Fruit fly (Drosophila melanogaster): ENCODE results near the gene CG14252.

The CG14252 gene

DNA sequence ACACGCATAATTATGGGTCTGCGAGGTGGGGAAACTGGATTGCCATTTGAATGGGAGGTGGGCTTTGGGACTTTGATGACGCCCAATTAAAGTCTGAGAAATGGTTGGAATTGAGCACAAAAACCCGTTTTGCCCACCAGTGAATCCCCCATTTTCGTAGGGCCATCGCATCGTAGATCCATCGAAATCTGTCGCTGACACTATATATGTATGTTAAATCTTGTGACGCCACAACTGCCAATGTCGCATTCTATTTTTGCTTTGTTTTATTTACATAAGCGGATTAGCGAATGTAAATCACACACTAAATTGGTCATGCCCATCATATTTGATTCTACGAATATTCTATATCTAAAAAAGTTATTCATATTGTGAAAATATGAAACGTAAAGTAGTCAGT, 18.9 kb upstream of the CG14252 start:
- no peak for TF ChIP-seq dmrt93B (GFP tag; optimal IDR thresholded peaks at IDR 0.05)
- TF ChIP-seq brk (GFP tag; optimal IDR thresholded peaks at IDR 0.05) = no peak
- no peak for TF ChIP-seq Abd-B (GFP tag; optimal IDR thresholded peaks at IDR 0.05)
- no peak for TF ChIP-seq HLH106 (tag; optimal IDR thresholded peaks at IDR 0.05)
- no peak for TF ChIP-seq Rel (GFP tag; optimal IDR thresholded peaks at IDR 0.05)
- no peak for TF ChIP-seq Rel (tag; optimal IDR thresholded peaks at IDR 0.05)
- no peak for TF ChIP-seq woc (GFP tag; optimal IDR thresholded peaks at IDR 0.05)
- TF ChIP-seq Mio (GFP tag; optimal IDR thresholded peaks at IDR 0.05) = no peak
- no peak for TF ChIP-seq rgr (GFP tag; optimal IDR thresholded peaks at IDR 0.05)
- TF ChIP-seq dsf (GFP tag; optimal IDR thresholded peaks at IDR 0.05; ENCODE audit: borderline replicate concordance) = no peak
- no peak for TF ChIP-seq fru (GFP tag; optimal IDR thresholded peaks at IDR 0.05)
- no peak for TF ChIP-seq psq (GFP tag; optimal IDR thresholded peaks at IDR 0.05)
- no peak for TF ChIP-seq tai (GFP tag; optimal IDR thresholded peaks at IDR 0.05)

DNA sequence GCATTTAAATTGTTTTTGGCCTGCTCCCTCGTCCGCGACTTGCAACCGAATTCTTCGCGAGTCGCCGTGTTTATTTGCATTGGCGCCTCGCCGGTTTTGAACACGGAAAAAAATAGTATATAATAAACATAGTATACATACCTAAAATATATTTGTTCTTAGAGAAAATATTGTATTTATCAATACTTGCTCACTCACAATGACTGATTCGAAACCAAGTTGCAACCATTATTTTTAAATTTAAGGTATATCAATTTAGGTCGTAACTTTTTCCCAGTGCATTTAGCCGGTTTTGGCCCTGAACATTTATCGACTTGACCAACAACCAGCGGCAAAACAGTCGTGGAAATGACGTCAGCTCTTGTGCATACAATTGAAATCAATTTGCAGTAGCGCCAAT, 16.9 kb upstream of the CG14252 start:
- TF ChIP-seq woc (GFP tag; optimal IDR thresholded peaks at IDR 0.05) (peak; percentile 53), dmrt93B (GFP tag; optimal IDR thresholded peaks at IDR 0.05) (peak; percentile 74), CG32264 (GFP tag; optimal IDR thresholded peaks at IDR 0.05) (peak; percentile 56), Hnf4 (GFP tag; optimal IDR thresholded peaks at IDR 0.05) (peak; percentile 77), br (GFP tag; optimal IDR thresholded peaks at IDR 0.05) (peak; percentile 81), sv (GFP tag; optimal IDR thresholded peaks at IDR 0.05) (no peak), usp (GFP tag; optimal IDR thresholded peaks at IDR 0.05) (no peak), Sp1 (GFP tag; optimal IDR thresholded peaks at IDR 0.05) (peak; percentile 96), foxo (GFP tag; optimal IDR thresholded peaks at IDR 0.05) (peak in 1 of 2 experiments; percentile 74), OdsH (GFP tag; optimal IDR thresholded peaks at IDR 0.05) (peak; percentile 94), Vsx2 (GFP tag; optimal IDR thresholded peaks at IDR 0.05; ENCODE audit: partially characterized antibody) (no peak), h (GFP tag; optimal IDR thresholded peaks at IDR 0.05) (peak; percentile 86), Myc (optimal IDR thresholded peaks at IDR 0.05) (no peak), tai (GFP tag; optimal IDR thresholded peaks at IDR 0.05) (peak; percentile 79), CrebA (GFP tag; optimal IDR thresholded peaks at IDR 0.05; ENCODE audit: borderline replicate concordance) (no peak), pan (optimal IDR thresholded peaks at IDR 0.05) (no peak), N (GFP tag; optimal IDR thresholded peaks at IDR 0.05) (no peak), Abd-B (GFP tag; optimal IDR thresholded peaks at IDR 0.05) (no peak), brk (GFP tag; optimal IDR thresholded peaks at IDR 0.05) (peak; percentile 88), ey (GFP tag; optimal IDR thresholded peaks at IDR 0.05) (peak; percentile 84), rgr (GFP tag; optimal IDR thresholded peaks at IDR 0.05) (peak; percentile 95), Jra (GFP tag; optimal IDR thresholded peaks at IDR 0.05) (peak; percentile 38), jim (GFP tag; optimal IDR thresholded peaks at IDR 0.05) (no peak), Rel (GFP tag; optimal IDR thresholded peaks at IDR 0.05) (peak; percentile 74), Rel (tag; optimal IDR thresholded peaks at IDR 0.05) (peak; percentile 62), CG9705 (GFP tag; optimal IDR thresholded peaks at IDR 0.05) (peak; percentile 77), fru (GFP tag; optimal IDR thresholded peaks at IDR 0.05) (peak; percentile 76), psq (GFP tag; optimal IDR thresholded peaks at IDR 0.05) (peak; percentile 88), GATAd (GFP tag; optimal IDR thresholded peaks at IDR 0.05) (no peak), Dfd (GFP tag; optimal IDR thresholded peaks at IDR 0.05) (no peak), HLH106 (tag; optimal IDR thresholded peaks at IDR 0.05) (peak; percentile 82), Dif (GFP tag; optimal IDR thresholded peaks at IDR 0.05; ENCODE audit: partially characterized antibody) (no peak), dsf (GFP tag; optimal IDR thresholded peaks at IDR 0.05; ENCODE audit: borderline replicate concordance) (peak; percentile 42), Mio (GFP tag; optimal IDR thresholded peaks at IDR 0.05) (no peak), sage (GFP tag; optimal IDR thresholded peaks at IDR 0.05) (peak; percentile 77), dl (GFP tag; optimal IDR thresholded peaks at IDR 0.05; ENCODE audit: insufficient read depth in 1 of 2, partially characterized antibody in 2 of 2) (no peak), Hr78 (GFP tag; optimal IDR thresholded peaks at IDR 0.05) (no peak), lola (GFP tag; optimal IDR thresholded peaks at IDR 0.05) (no peak), Hr83 (GFP tag; optimal IDR thresholded peaks at IDR 0.05; ENCODE audit: poor library complexity, severe bottlenecking) (peak; percentile 14)

dm6 chr3R:26933885-26934284, 11.4 kb upstream of the CG14252 start:
- no peak for TF ChIP-seq OdsH (GFP tag; optimal IDR thresholded peaks at IDR 0.05)
- TF ChIP-seq usp (GFP tag; optimal IDR thresholded peaks at IDR 0.05) = no peak
- TF ChIP-seq Mio (GFP tag; optimal IDR thresholded peaks at IDR 0.05) = no peak
- TF ChIP-seq tai (GFP tag; optimal IDR thresholded peaks at IDR 0.05) = no peak
- TF ChIP-seq woc (GFP tag; optimal IDR thresholded peaks at IDR 0.05) = no peak
- TF ChIP-seq CG32264 (GFP tag; optimal IDR thresholded peaks at IDR 0.05) = no peak
- no peak for TF ChIP-seq Abd-B (GFP tag; optimal IDR thresholded peaks at IDR 0.05)
- TF ChIP-seq ey (GFP tag; optimal IDR thresholded peaks at IDR 0.05) = no peak
- no peak for TF ChIP-seq CG9705 (GFP tag; optimal IDR thresholded peaks at IDR 0.05)
- no peak for TF ChIP-seq brk (GFP tag; optimal IDR thresholded peaks at IDR 0.05)

Data from whole organism, wandering third instar larva.